Worm (Caenorhabditis elegans) whole organism, L1 larva: ENCODE results near the gene tmem-135.

Experiments used
- C34B4.2 ChIP-seq: sonication (generic microtip); optimal IDR thresholded peaks from 2 replicates; lab custom pipeline; 2017; ENCODE audit warnings: mild to moderate bottlenecking, missing genetic modification characterization, missing compliant biosample characterization
- blmp-1 ChIP-seq: fragments of 150-350 bp; optimal IDR thresholded peaks from 2 replicates; lab custom pipeline; 2014; ENCODE audit warnings: missing biosample characterization, missing genetic modification characterization
- ceh-63 ChIP-seq: fragments of 200-800 bp; sonication (Bioruptor generic); optimal IDR thresholded peaks from 2 replicates; lab custom pipeline; 2018; ENCODE audit warnings: mild to moderate bottlenecking, missing genetic modification characterization, missing compliant biosample characterization
- jun-1 ChIP-seq: fragments of 150-350 bp; optimal IDR thresholded peaks from 2 replicates; lab custom pipeline; 2014; ENCODE audit warnings: missing biosample characterization, missing genetic modification reagents, missing genetic modification characterization
- lin-39 ChIP-seq: fragments of 150-350 bp; optimal IDR thresholded peaks from 2 replicates; lab custom pipeline; 2014; ENCODE audit warnings: missing biosample characterization, missing genetic modification reagents, missing genetic modification characterization
- lsy-2 ChIP-seq, 2 experiments: fragments of 150-350 bp; optimal IDR thresholded peaks; 2 replicates each; lab custom pipeline; 2014; ENCODE audit warnings: missing biosample characterization in 2 of 2, missing genetic modification characterization in 2 of 2
- nhr-19 ChIP-seq: fragments of 200-800 bp; sonication (Bioruptor generic); conservative IDR thresholded peaks from 2 replicates; pipeline ENCODE4 v1.3.6; 2022; ENCODE audit warnings: missing genetic modification characterization, missing compliant biosample characterization
- nhr-237 ChIP-seq: fragments of 150-350 bp; optimal IDR thresholded peaks from 2 replicates; lab custom pipeline; 2014; ENCODE audit warnings: missing biosample characterization, missing genetic modification characterization
- nhr-28 ChIP-seq: fragments of 150-350 bp; optimal IDR thresholded peaks from 2 replicates; lab custom pipeline; 2014; ENCODE audit warnings: missing biosample characterization, missing genetic modification characterization
- nhr-47 ChIP-seq: sonication (generic microtip); optimal IDR thresholded peaks from 2 replicates; lab custom pipeline; 2016; ENCODE audit warnings: mild to moderate bottlenecking, missing genetic modification characterization, moderate library complexity, missing compliant biosample characterization

ce11 chrX:4720603-4721529 is 47.4 kb downstream of the tmem-135 start, which contains the start of gene F55D10.4:
- TF ChIP-seq nhr-19 (GFP tag; lab: Robert Waterston, UW) (no peak), lsy-2 (tag; optimal IDR thresholded peaks at IDR 0.05; lab: Kevin White, UChicago) (peak in 1 of 2 experiments; percentile 4), jun-1 (tag; lab: Kevin White, UChicago) (no peak), nhr-47 (tag; lab: Kevin White, UChicago) (peak; percentile 19), C34B4.2 (no peak), ceh-63 (GFP tag; lab: Kevin White, UChicago) (no peak), nhr-28 (tag; lab: Kevin White, UChicago) (no peak), lin-39 (tag; lab: Kevin White, UChicago) (no peak), blmp-1 (tag; lab: Kevin White, UChicago) (no peak), nhr-237 (tag; lab: Kevin White, UChicago) (no peak)
